Worm (Caenorhabditis elegans) whole organism, late embryonic: ENCODE measurements around the gene M01B2.12.

Experiments used
- C08G9.2 ChIP-seq: sonication (generic microtip); optimal IDR thresholded peaks from 2 replicates; lab custom pipeline; 2016; ENCODE audit warnings: mild to moderate bottlenecking, missing genetic modification characterization, moderate library complexity, missing compliant biosample characterization
- C38D4.7 ChIP-seq: fragments of 200-800 bp; sonication (Bioruptor generic); optimal IDR thresholded peaks from 2 replicates; lab custom pipeline; 2018; ENCODE audit warnings: mild to moderate bottlenecking, missing genetic modification characterization, moderate library complexity, missing compliant biosample characterization
- F13H6.1 ChIP-seq: sonication (generic microtip); optimal IDR thresholded peaks from 2 replicates; lab custom pipeline; 2016; ENCODE audit warnings: missing genetic modification characterization, missing compliant biosample characterization
- K02D7.2 ChIP-seq: sonication (generic microtip); optimal IDR thresholded peaks from 2 replicates; lab custom pipeline; 2017; ENCODE audit warnings: mild to moderate bottlenecking, missing genetic modification characterization, missing compliant biosample characterization
- K09A11.1 ChIP-seq: sonication (generic microtip); optimal IDR thresholded peaks from 2 replicates; lab custom pipeline; 2017; ENCODE audit warnings: antibody characterized with exemption, mild to moderate bottlenecking, missing genetic modification characterization, missing compliant biosample characterization; ENCODE audit not compliant: insufficient read depth
- T23F11.4 ChIP-seq: fragments of 200-800 bp; sonication (Bioruptor generic); optimal IDR thresholded peaks from 2 replicates; lab custom pipeline; 2018; ENCODE audit warnings: mild to moderate bottlenecking, missing genetic modification characterization, missing compliant biosample characterization
- Y22D7AL.16 ChIP-seq: sonication (generic microtip); optimal IDR thresholded peaks from 2 replicates; lab custom pipeline; 2016; ENCODE audit warnings: missing genetic modification characterization, missing compliant biosample characterization
- ahr-1 ChIP-seq: sonication (generic microtip); optimal IDR thresholded peaks from 2 replicates; lab custom pipeline; 2016; ENCODE audit warnings: missing genetic modification characterization, missing compliant biosample characterization
- ceh-14 ChIP-seq: sonication (generic microtip); optimal IDR thresholded peaks from 2 replicates; lab custom pipeline; 2016; ENCODE audit warnings: missing genotype, missing genetic modification characterization, missing compliant biosample characterization
- ceh-18 ChIP-seq: sonication (generic microtip); optimal IDR thresholded peaks from 2 replicates; lab custom pipeline; 2016; ENCODE audit warnings: missing genetic modification characterization, missing compliant biosample characterization
- ceh-19 ChIP-seq: fragments of 200-800 bp; sonication (Bioruptor generic); optimal IDR thresholded peaks from 2 replicates; lab custom pipeline; 2018; ENCODE audit warnings: mild to moderate bottlenecking, missing genetic modification characterization, missing compliant biosample characterization
- ceh-22 ChIP-seq: sonication (generic microtip); optimal IDR thresholded peaks from 2 replicates; lab custom pipeline; 2017; ENCODE audit warnings: missing biosample characterization, missing genetic modification characterization
- ceh-24 ChIP-seq: sonication (generic microtip); optimal IDR thresholded peaks from 2 replicates; lab custom pipeline; 2016; ENCODE audit warnings: mild to moderate bottlenecking, missing genetic modification characterization, missing compliant biosample characterization
- ceh-34 ChIP-seq: sonication (generic microtip); optimal IDR thresholded peaks from 2 replicates; lab custom pipeline; 2016; ENCODE audit warnings: mild to moderate bottlenecking, missing genetic modification characterization, missing compliant biosample characterization
- ceh-6 ChIP-seq: fragments of 200-800 bp; sonication (Bioruptor generic); optimal IDR thresholded peaks from 2 replicates; lab custom pipeline; 2018; ENCODE audit warnings: mild to moderate bottlenecking, missing genetic modification characterization, missing compliant biosample characterization
- ceh-9 ChIP-seq: sonication (generic microtip); optimal IDR thresholded peaks from 2 replicates; lab custom pipeline; 2016; ENCODE audit warnings: mild to moderate bottlenecking, missing genetic modification characterization, inconsistent platforms, missing compliant biosample characterization
- che-1 ChIP-seq: sonication (generic microtip); optimal IDR thresholded peaks from 2 replicates; lab custom pipeline; 2016; ENCODE audit warnings: mild to moderate bottlenecking, missing genetic modification characterization, missing compliant biosample characterization
- dve-1 ChIP-seq: sonication (generic microtip); optimal IDR thresholded peaks from 2 replicates; lab custom pipeline; 2017; ENCODE audit warnings: antibody characterized with exemption, mild to moderate bottlenecking, missing genetic modification characterization, missing compliant biosample characterization
- elt-2 ChIP-seq: sonication (generic microtip); optimal IDR thresholded peaks from 2 replicates; lab custom pipeline; 2016; ENCODE audit warnings: missing genetic modification reagents, missing genetic modification characterization, missing compliant biosample characterization
- elt-4 ChIP-seq: sonication (generic microtip); optimal IDR thresholded peaks from 2 replicates; lab custom pipeline; 2016; ENCODE audit warnings: missing genetic modification characterization, missing compliant biosample characterization
- eyg-1 ChIP-seq: sonication (generic microtip); optimal IDR thresholded peaks from 2 replicates; lab custom pipeline; 2016; ENCODE audit warnings: missing genotype, missing genetic modification characterization, missing compliant biosample characterization
- fkh-10 ChIP-seq: fragments of 150-350 bp; optimal IDR thresholded peaks from 2 replicates; lab custom pipeline; 2014; ENCODE audit warnings: missing biosample characterization, missing genetic modification reagents, missing genetic modification characterization
- gmeb-2 ChIP-seq: sonication (generic microtip); optimal IDR thresholded peaks from 2 replicates; lab custom pipeline; 2016; ENCODE audit warnings: missing genetic modification characterization, inconsistent platforms, missing compliant biosample characterization
- hlh-13 ChIP-seq: fragments of 200-800 bp; sonication (Bioruptor generic); optimal IDR thresholded peaks from 2 replicates; lab custom pipeline; 2018; ENCODE audit warnings: mild to moderate bottlenecking, missing genetic modification characterization, missing compliant biosample characterization
- hlh-15 ChIP-seq: sonication (generic microtip); optimal IDR thresholded peaks from 2 replicates; lab custom pipeline; 2016; ENCODE audit warnings: missing genetic modification characterization, missing compliant biosample characterization
- hlh-30 ChIP-seq: sonication (generic microtip); optimal IDR thresholded peaks from 2 replicates; lab custom pipeline; 2017; ENCODE audit warnings: antibody characterized with exemption, missing genetic modification characterization, missing compliant biosample characterization; ENCODE audit not compliant: insufficient read depth
- hlh-8 ChIP-seq: sonication (generic microtip); optimal IDR thresholded peaks from 2 replicates; lab custom pipeline; 2016; ENCODE audit warnings: missing genotype, missing genetic modification characterization, missing compliant biosample characterization
- lim-6 ChIP-seq: sonication (generic microtip); optimal IDR thresholded peaks from 2 replicates; lab custom pipeline; 2016; ENCODE audit warnings: missing genetic modification characterization, missing compliant biosample characterization
- madf-2 ChIP-seq: sonication (generic microtip); optimal IDR thresholded peaks from 2 replicates; lab custom pipeline; 2017; ENCODE audit warnings: missing genetic modification characterization, missing compliant biosample characterization
- mec-3 ChIP-seq: sonication (generic microtip); optimal IDR thresholded peaks from 2 replicates; lab custom pipeline; 2016; ENCODE audit warnings: borderline replicate concordance, missing genetic modification characterization, missing compliant biosample characterization
- nhr-11 ChIP-seq: fragments of 150-350 bp; optimal IDR thresholded peaks from 2 replicates; lab custom pipeline; 2014; ENCODE audit warnings: missing biosample characterization, missing genetic modification characterization
- nhr-232 ChIP-seq: sonication (generic microtip); optimal IDR thresholded peaks from 2 replicates; lab custom pipeline; 2016; ENCODE audit warnings: missing genetic modification characterization, missing compliant biosample characterization
- npax-4 ChIP-seq: sonication (generic microtip); optimal IDR thresholded peaks from 2 replicates; lab custom pipeline; 2016; ENCODE audit warnings: missing genetic modification characterization, missing compliant biosample characterization
- odd-2 ChIP-seq: sonication (generic microtip); optimal IDR thresholded peaks from 2 replicates; lab custom pipeline; 2017; ENCODE audit warnings: antibody characterized with exemption, mild to moderate bottlenecking, missing genetic modification characterization, missing compliant biosample characterization
- pag-3 ChIP-seq: sonication (generic microtip); optimal IDR thresholded peaks from 2 replicates; lab custom pipeline; 2016; ENCODE audit warnings: missing compliant biosample characterization, missing genetic modification characterization, borderline replicate concordance
- pha-2 ChIP-seq: sonication (generic microtip); optimal IDR thresholded peaks from 2 replicates; lab custom pipeline; 2017; ENCODE audit warnings: mild to moderate bottlenecking, missing genetic modification characterization, missing compliant biosample characterization
- pqm-1 ChIP-seq: sonication (generic microtip); optimal IDR thresholded peaks from 2 replicates; lab custom pipeline; 2016; ENCODE audit warnings: missing genetic modification characterization, missing compliant biosample characterization
- pros-1 ChIP-seq: fragments of 150-350 bp; optimal IDR thresholded peaks from 2 replicates; lab custom pipeline; 2014; ENCODE audit warnings: missing biosample characterization, missing genetic modification reagents, missing genetic modification characterization
- rnt-1 ChIP-seq: sonication (generic microtip); optimal IDR thresholded peaks from 2 replicates; lab custom pipeline; 2016; ENCODE audit warnings: missing genetic modification characterization, missing compliant biosample characterization
- sox-2 ChIP-seq: fragments of 200-800 bp; sonication (Bioruptor generic); IDR thresholded peaks from 2 replicates; pipeline ENCODE4 v1.3.6; 2022; ENCODE audit warnings: missing genetic modification reagents, missing genetic modification characterization, missing compliant biosample characterization
- sox-4 ChIP-seq: sonication (generic microtip); optimal IDR thresholded peaks from 2 replicates; lab custom pipeline; 2017; ENCODE audit warnings: mild to moderate bottlenecking, missing genetic modification characterization, inconsistent platforms, missing compliant biosample characterization
- syd-9 ChIP-seq: sonication (generic microtip); optimal IDR thresholded peaks from 2 replicates; lab custom pipeline; 2016; ENCODE audit warnings: mild to moderate bottlenecking, missing genetic modification characterization, moderate library complexity, missing compliant biosample characterization
- tbx-2 ChIP-seq: sonication (generic microtip); optimal IDR thresholded peaks from 2 replicates; lab custom pipeline; 2016; ENCODE audit warnings: missing genetic modification characterization, missing compliant biosample characterization
- ttx-3 ChIP-seq: sonication (generic microtip); optimal IDR thresholded peaks from 2 replicates; lab custom pipeline; 2016; ENCODE audit warnings: missing genetic modification reagents, missing genetic modification characterization, missing compliant biosample characterization
- unc-42 ChIP-seq: sonication (generic microtip); optimal IDR thresholded peaks from 2 replicates; lab custom pipeline; 2016; ENCODE audit warnings: missing genotype, missing genetic modification characterization, missing compliant biosample characterization
- unc-55 ChIP-seq: sonication (generic microtip); optimal IDR thresholded peaks from 2 replicates; lab custom pipeline; 2017; ENCODE audit warnings: missing biosample characterization, missing genetic modification reagents, missing genetic modification characterization
- zip-5 ChIP-seq: sonication (generic microtip); optimal IDR thresholded peaks from 2 replicates; lab custom pipeline; 2016; ENCODE audit warnings: missing genetic modification characterization, missing compliant biosample characterization

The M01B2.12 gene

DNA sequence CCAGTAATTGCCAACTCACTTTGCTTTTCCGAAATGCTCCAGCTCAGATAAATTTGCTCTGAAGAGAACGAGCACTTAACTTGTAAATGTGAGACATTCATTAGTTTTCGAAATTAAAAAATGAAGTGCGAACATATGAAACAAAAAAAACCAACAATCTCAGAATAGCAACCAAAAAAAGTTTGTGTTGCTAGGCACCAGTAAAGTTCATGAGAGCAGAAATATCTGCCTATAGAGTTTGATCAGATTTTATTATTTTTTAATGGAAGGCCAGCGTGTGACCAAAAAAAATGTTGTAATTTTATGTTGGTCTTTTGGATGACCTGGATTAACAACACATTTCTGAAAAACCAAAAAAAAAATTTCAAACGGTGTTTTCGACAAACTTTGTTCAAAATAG, at the start of gene M01B2.12:
M01B2.12 (minus strand) TSS at position 101 of the 400 bp plus-strand sequence.
- TF ChIP-seq ceh-24 (tag; lab: Kevin White, UChicago) (no peak), zip-5 (tag; lab: Kevin White, UChicago) (no peak), eyg-1 (no peak), ceh-19 (GFP tag; lab: Kevin White, UChicago) (no peak), ceh-9 (tag; lab: Kevin White, UChicago) (no peak), nhr-232 (tag; lab: Kevin White, UChicago) (no peak), che-1 (no peak), pqm-1 (tag; lab: Kevin White, UChicago) (no peak), nhr-11 (tag; lab: Kevin White, UChicago) (no peak), dve-1 (tag; lab: Kevin White, UChicago) (no peak), syd-9 (no peak), elt-4 (tag; lab: Kevin White, UChicago) (no peak), pha-2 (tag; lab: Kevin White, UChicago) (no peak), lim-6 (tag; lab: Kevin White, UChicago) (no peak), unc-55 (GFP tag; lab: Kevin White, UChicago) (no peak), pag-3 (tag; lab: Kevin White, UChicago) (no peak), ceh-6 (GFP tag; lab: Kevin White, UChicago) (no peak), K09A11.1 (tag; lab: Kevin White, UChicago) (no peak), ceh-18 (tag; lab: Kevin White, UChicago) (no peak)
- TF ChIP-seq, all 69 proteins: peak for 0

- TF ChIP-seq ceh-14 (tag; lab: Kevin White, UChicago) (no peak), Y22D7AL.16 (no peak), elt-2 (no peak), C38D4.7 (no peak), hlh-13 (GFP tag; lab: Kevin White, UChicago) (no peak), nhr-232 (tag; lab: Kevin White, UChicago) (no peak), ceh-34 (tag; lab: Kevin White, UChicago) (no peak), sox-4 (tag; lab: Kevin White, UChicago) (no peak), hlh-8 (no peak), madf-2 (tag; lab: Kevin White, UChicago) (no peak), mec-3 (tag; lab: Kevin White, UChicago) (no peak), fkh-10 (no peak), hlh-15 (no peak), pros-1 (tag; lab: Kevin White, UChicago) (no peak), elt-4 (tag; lab: Kevin White, UChicago) (no peak), ahr-1 (tag; lab: Kevin White, UChicago) (no peak), tbx-2 (tag; lab: Kevin White, UChicago) (no peak), C08G9.2 (tag; lab: Kevin White, UChicago) (no peak), ceh-22 (tag; lab: Kevin White, UChicago) (no peak), ceh-6 (GFP tag; lab: Kevin White, UChicago) (no peak)
Observed at ce11 chrV:15313529-15313928, 49.5 kb upstream of the M01B2.12 start.

- TF ChIP-seq gmeb-2 (tag; lab: Kevin White, UChicago) (no peak), K02D7.2 (no peak), zip-5 (tag; lab: Kevin White, UChicago) (no peak), unc-42 (no peak), T23F11.4 (GFP tag; lab: Kevin White, UChicago) (no peak), pha-2 (tag; lab: Kevin White, UChicago) (no peak), odd-2 (tag; lab: Kevin White, UChicago) (no peak), sox-2 (no peak), npax-4 (tag; lab: Kevin White, UChicago) (no peak), pag-3 (tag; lab: Kevin White, UChicago) (no peak), nhr-11 (tag; lab: Kevin White, UChicago) (no peak), ttx-3 (tag; lab: Kevin White, UChicago) (no peak), ceh-22 (tag; lab: Kevin White, UChicago) (no peak), F13H6.1 (no peak), rnt-1 (tag; lab: Kevin White, UChicago) (no peak), hlh-30 (tag; lab: Kevin White, UChicago) (no peak)
Observed at ce11 chrV:15310780-15311179, 46.7 kb upstream of the M01B2.12 start, which contains the start of gene irld-62. Gene irld-62 (plus strand): TSS chrV:15311080.
